Worm (Caenorhabditis elegans) whole organism, early embryonic: ENCODE data around the gene F35B3.4.

ENCODE experiments used
- B0310.2 ChIP-seq: sonication (generic microtip); optimal IDR thresholded peaks from 2 replicates; lab custom pipeline; 2016; ENCODE audit warnings: mild to moderate bottlenecking, missing genetic modification characterization, missing compliant biosample characterization
- F13C5.2 ChIP-seq: sonication (generic microtip); optimal IDR thresholded peaks from 2 replicates; lab custom pipeline; 2017; ENCODE audit warnings: mild to moderate bottlenecking, missing genetic modification characterization, inconsistent platforms, missing compliant biosample characterization
- aly-1 ChIP-seq: sonication (generic microtip); optimal IDR thresholded peaks from 2 replicates; lab custom pipeline; 2016; ENCODE audit warnings: missing genetic modification characterization, missing compliant biosample characterization
- ama-1 ChIP-seq: fragments of 150-350 bp; optimal IDR thresholded peaks from 2 replicates; lab custom pipeline; 2014
- ceh-13 ChIP-seq: fragments of 200-800 bp; sonication (Bioruptor generic); optimal IDR thresholded peaks from 2 replicates; lab custom pipeline; 2018; ENCODE audit warnings: mild to moderate bottlenecking, missing genetic modification characterization, missing compliant biosample characterization
- ceh-36 ChIP-seq: sonication (generic microtip); optimal IDR thresholded peaks from 2 replicates; lab custom pipeline; 2016; ENCODE audit warnings: missing genetic modification characterization, inconsistent platforms, missing compliant biosample characterization
- ets-7 ChIP-seq: sonication (generic microtip); optimal IDR thresholded peaks from 2 replicates; lab custom pipeline; 2016; ENCODE audit warnings: missing genotype, missing genetic modification characterization, missing compliant biosample characterization
- flt-1 ChIP-seq: fragments of 200-800 bp; sonication (Bioruptor generic); IDR thresholded peaks from 2 replicates; pipeline ENCODE4 v1.3.6; 2022; ENCODE audit warnings: missing genetic modification characterization, missing compliant biosample characterization
- hmbx-1 ChIP-seq: sonication (generic microtip); optimal IDR thresholded peaks from 2 replicates; lab custom pipeline; 2016; ENCODE audit warnings: mild to moderate bottlenecking, missing genetic modification characterization, missing compliant biosample characterization
- hmg-4 ChIP-seq: fragments of 200-800 bp; sonication (Bioruptor generic); optimal IDR thresholded peaks from 2 replicates; lab custom pipeline; 2018; ENCODE audit warnings: mild to moderate bottlenecking, missing genetic modification characterization, missing compliant biosample characterization
- hnd-1 ChIP-seq: sonication (generic microtip); optimal IDR thresholded peaks from 2 replicates; lab custom pipeline; 2016; ENCODE audit warnings: missing genetic modification characterization, missing compliant biosample characterization
- pes-1 ChIP-seq: fragments of 200-800 bp; sonication (Bioruptor generic); IDR thresholded peaks from 2 replicates; pipeline ENCODE4 v1.3.6; 2022; ENCODE audit warnings: missing genetic modification reagents, missing genetic modification characterization, missing compliant biosample characterization
- scrt-1 ChIP-seq: fragments of 200-800 bp; sonication (Bioruptor generic); IDR thresholded peaks from 2 replicates; pipeline ENCODE4 v1.3.6; 2022; ENCODE audit warnings: missing genetic modification characterization, missing compliant biosample characterization
- sea-1 ChIP-seq: fragments of 200-800 bp; sonication (Bioruptor generic); conservative IDR thresholded peaks from 2 replicates; pipeline ENCODE4 v1.3.6; 2022; ENCODE audit warnings: missing genetic modification characterization, missing compliant biosample characterization
- tbx-11 ChIP-seq: fragments of 200-800 bp; sonication (Bioruptor generic); IDR thresholded peaks from 2 replicates; pipeline ENCODE4 v1.3.6; 2022; ENCODE audit warnings: missing genetic modification characterization, missing compliant biosample characterization
- tbx-37 ChIP-seq: fragments of 200-800 bp; sonication (Bioruptor generic); conservative IDR thresholded peaks from 2 replicates; pipeline ENCODE4 v1.3.6; 2022; ENCODE audit warnings: missing genetic modification reagents, missing genetic modification characterization, missing compliant biosample characterization
- tra-4 ChIP-seq: sonication (generic microtip); optimal IDR thresholded peaks from 2 replicates; lab custom pipeline; 2017; ENCODE audit warnings: missing genetic modification characterization, missing compliant biosample characterization

F35B3.4 gene

ce11 chrX:17006843-17007242 is 13.9 kb downstream of the F35B3.4 start:
- TF ChIP-seq B0310.2 (no peak), tra-4 (tag; lab: Kevin White, UChicago) (no peak), tbx-37 (GFP tag; lab: Robert Waterston, UW) (no peak), F13C5.2 (tag; lab: Kevin White, UChicago) (no peak), pes-1 (GFP tag; lab: Robert Waterston, UW) (no peak), sea-1 (GFP tag; lab: Robert Waterston, UW) (no peak), hmg-4 (no peak), hmbx-1 (tag; lab: Kevin White, UChicago) (no peak), ceh-36 (no peak), ceh-13 (GFP tag; lab: Kevin White, UChicago) (no peak), aly-1 (tag; lab: Kevin White, UChicago) (no peak)

- TF ChIP-seq ceh-36: no peak
- no peak for TF ChIP-seq ama-1 (lab: Kevin White, UChicago)
- no peak for TF ChIP-seq pes-1 (GFP tag; lab: Robert Waterston, UW)
- no peak for TF ChIP-seq ceh-13 (GFP tag; lab: Kevin White, UChicago)
- TF ChIP-seq tbx-37 (GFP tag; lab: Robert Waterston, UW): no peak
- peak; percentile 44 for TF ChIP-seq hmg-4
- TF ChIP-seq hmbx-1 (tag; lab: Kevin White, UChicago): no peak
- TF ChIP-seq hnd-1 (tag; lab: Kevin White, UChicago): no peak
- TF ChIP-seq tra-4 (tag; lab: Kevin White, UChicago): no peak
These were observed 17.2 kb downstream of the F35B3.4 start for ce11 chrX:17003473-17004123.

- TF ChIP-seq ets-7 (tag; lab: Kevin White, UChicago) (no peak), hmbx-1 (tag; lab: Kevin White, UChicago) (no peak), ceh-36 (no peak), pes-1 (GFP tag; lab: Robert Waterston, UW) (no peak), B0310.2 (no peak), scrt-1 (no peak), tra-4 (tag; lab: Kevin White, UChicago) (no peak), aly-1 (tag; lab: Kevin White, UChicago) (no peak), ama-1 (lab: Kevin White, UChicago) (no peak), sea-1 (GFP tag; lab: Robert Waterston, UW) (no peak), hnd-1 (tag; lab: Kevin White, UChicago) (no peak), flt-1 (GFP tag; lab: Robert Waterston, UW) (no peak), tbx-11 (GFP tag; lab: Robert Waterston, UW) (no peak), ceh-13 (GFP tag; lab: Kevin White, UChicago) (no peak), tbx-37 (GFP tag; lab: Robert Waterston, UW) (no peak), F13C5.2 (tag; lab: Kevin White, UChicago) (no peak), hmg-4 (no peak)
These were observed 18.6 kb downstream of the F35B3.4 start for ce11 chrX:17002149-17002548.

- TF ChIP-seq tbx-37 (GFP tag; lab: Robert Waterston, UW) (no peak), tbx-11 (GFP tag; lab: Robert Waterston, UW) (no peak), tra-4 (tag; lab: Kevin White, UChicago) (no peak), flt-1 (GFP tag; lab: Robert Waterston, UW) (no peak), B0310.2 (no peak), aly-1 (tag; lab: Kevin White, UChicago) (no peak), ets-7 (tag; lab: Kevin White, UChicago) (no peak), F13C5.2 (tag; lab: Kevin White, UChicago) (no peak), sea-1 (GFP tag; lab: Robert Waterston, UW) (no peak), ceh-13 (GFP tag; lab: Kevin White, UChicago) (no peak), ceh-36 (no peak), hnd-1 (tag; lab: Kevin White, UChicago) (no peak), scrt-1 (no peak), pes-1 (GFP tag; lab: Robert Waterston, UW) (no peak), ama-1 (lab: Kevin White, UChicago) (no peak), hmbx-1 (tag; lab: Kevin White, UChicago) (no peak)
These were observed 21.1 kb downstream of the F35B3.4 start for ce11 chrX:16999649-17000048.

- TF ChIP-seq ets-7 (tag; lab: Kevin White, UChicago) (no peak), tbx-11 (GFP tag; lab: Robert Waterston, UW) (no peak), ama-1 (lab: Kevin White, UChicago) (no peak), sea-1 (GFP tag; lab: Robert Waterston, UW) (no peak)
These were observed 21.8 kb downstream of the F35B3.4 start for ce11 chrX:16998981-16999380.

- TF ChIP-seq tbx-37 (GFP tag; lab: Robert Waterston, UW) (no peak), B0310.2 (no peak), ceh-13 (GFP tag; lab: Kevin White, UChicago) (no peak), aly-1 (tag; lab: Kevin White, UChicago) (no peak), scrt-1 (no peak), hmg-4 (no peak), tra-4 (tag; lab: Kevin White, UChicago) (no peak), flt-1 (GFP tag; lab: Robert Waterston, UW) (no peak), F13C5.2 (tag; lab: Kevin White, UChicago) (no peak), ceh-36 (no peak), hnd-1 (tag; lab: Kevin White, UChicago) (no peak), ets-7 (tag; lab: Kevin White, UChicago) (no peak), pes-1 (GFP tag; lab: Robert Waterston, UW) (no peak), ama-1 (lab: Kevin White, UChicago) (no peak), hmbx-1 (tag; lab: Kevin White, UChicago) (no peak), tbx-11 (GFP tag; lab: Robert Waterston, UW) (no peak)
These were observed 22.8 kb downstream of the F35B3.4 start for ce11 chrX:16998003-16998402.

- TF ChIP-seq sea-1 (GFP tag; lab: Robert Waterston, UW): no peak
- no peak for TF ChIP-seq tbx-11 (GFP tag; lab: Robert Waterston, UW)
- TF ChIP-seq ceh-36: no peak
- no peak for TF ChIP-seq B0310.2
- TF ChIP-seq flt-1 (GFP tag; lab: Robert Waterston, UW): no peak
- no peak for TF ChIP-seq ceh-13 (GFP tag; lab: Kevin White, UChicago)
- no peak for TF ChIP-seq ama-1 (lab: Kevin White, UChicago)
- TF ChIP-seq ets-7 (tag; lab: Kevin White, UChicago): no peak
- no peak for TF ChIP-seq scrt-1
These were observed 24.9 kb downstream of the F35B3.4 start for ce11 chrX:16995886-16996283.
